Worm (Caenorhabditis elegans): ENCODE results near the gene nhr-43.
A peak's percentile ranks its signal among the peaks of the same experiment; 100 is the strongest.

nhr-43 gene

DNA sequence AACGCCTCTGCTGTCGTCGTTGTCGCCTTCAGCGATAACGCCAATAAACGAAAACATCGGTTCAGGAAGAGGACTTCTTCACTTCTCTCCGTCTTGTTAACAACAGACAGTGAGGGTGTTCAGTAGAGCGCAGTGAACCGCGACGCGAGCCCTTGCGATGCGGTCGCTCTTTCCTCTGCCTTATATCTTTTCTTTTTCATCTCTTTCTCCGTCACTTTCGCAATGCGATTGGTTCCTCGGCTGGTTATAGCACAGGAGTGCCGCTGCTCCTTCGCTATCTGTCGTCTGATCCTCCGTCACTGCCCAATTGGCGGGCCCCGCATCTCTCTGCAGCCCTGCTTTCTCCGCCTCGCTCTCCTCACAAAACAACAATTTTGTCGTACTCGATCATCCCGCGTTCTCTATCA is 42.2 kb upstream of the nhr-43 start (continued):
- peak; percentile 5 for TF ChIP-seq nhr-23 (tag; optimal IDR thresholded peaks at IDR 0.05)
- no peak for TF ChIP-seq R02D3.7 (tag; optimal IDR thresholded peaks at IDR 0.05)

DNA sequence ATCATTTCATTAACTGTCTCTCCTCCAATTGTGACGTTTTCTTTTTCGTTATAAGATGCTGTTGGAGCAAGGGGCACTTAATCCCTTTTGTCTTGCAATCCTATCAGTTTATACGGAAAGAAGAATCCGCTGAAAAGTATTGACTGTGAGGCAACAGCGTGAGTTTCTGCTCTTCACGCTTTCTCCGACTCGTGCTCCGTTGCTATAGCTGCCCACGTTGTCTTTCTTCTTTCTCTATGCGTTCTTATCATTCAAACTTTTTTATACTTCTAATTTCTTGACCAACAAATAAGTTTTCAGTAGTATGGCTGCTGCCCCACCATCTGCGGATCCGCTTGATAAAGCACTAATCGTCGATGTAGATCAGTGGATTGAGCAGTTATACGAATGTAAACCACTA is 41.2 kb upstream of the nhr-43 start, which contains the start of gene let-92:
TSS of gene let-92 (plus strand) at position 301 of the 400 bp plus-strand sequence.
- no peak for TF ChIP-seq ceh-9 (tag; optimal IDR thresholded peaks at IDR 0.05)
- no peak for TF ChIP-seq pha-4 (tag; optimal IDR thresholded peaks at IDR 0.05)
- TF ChIP-seq tbx-2 (tag; optimal IDR thresholded peaks at IDR 0.05): no peak
- no peak for TF ChIP-seq skn-1 (tag; optimal IDR thresholded peaks at IDR 0.05)
- no peak for TF ChIP-seq pqm-1 (tag; optimal IDR thresholded peaks at IDR 0.05)
- no peak for TF ChIP-seq nfya-1 (tag; optimal IDR thresholded peaks at IDR 0.05; ENCODE audit: insufficient read depth)
- no peak for TF ChIP-seq mdl-1 (tag; optimal IDR thresholded peaks at IDR 0.05)
- no peak for TF ChIP-seq nhr-12 (tag; optimal IDR thresholded peaks at IDR 0.05)
- TF ChIP-seq nhr-67 (tag; optimal IDR thresholded peaks at IDR 0.05): no peak
- no peak for TF ChIP-seq elt-2 (tag; optimal IDR thresholded peaks at IDR 0.05)
- no peak for TF ChIP-seq nhr-25 (tag; optimal IDR thresholded peaks at IDR 0.05)
- no peak for TF ChIP-seq mml-1 (tag; optimal IDR thresholded peaks at IDR 0.05)
- TF ChIP-seq fkh-2 (tag; optimal IDR thresholded peaks at IDR 0.05): no peak

DNA sequence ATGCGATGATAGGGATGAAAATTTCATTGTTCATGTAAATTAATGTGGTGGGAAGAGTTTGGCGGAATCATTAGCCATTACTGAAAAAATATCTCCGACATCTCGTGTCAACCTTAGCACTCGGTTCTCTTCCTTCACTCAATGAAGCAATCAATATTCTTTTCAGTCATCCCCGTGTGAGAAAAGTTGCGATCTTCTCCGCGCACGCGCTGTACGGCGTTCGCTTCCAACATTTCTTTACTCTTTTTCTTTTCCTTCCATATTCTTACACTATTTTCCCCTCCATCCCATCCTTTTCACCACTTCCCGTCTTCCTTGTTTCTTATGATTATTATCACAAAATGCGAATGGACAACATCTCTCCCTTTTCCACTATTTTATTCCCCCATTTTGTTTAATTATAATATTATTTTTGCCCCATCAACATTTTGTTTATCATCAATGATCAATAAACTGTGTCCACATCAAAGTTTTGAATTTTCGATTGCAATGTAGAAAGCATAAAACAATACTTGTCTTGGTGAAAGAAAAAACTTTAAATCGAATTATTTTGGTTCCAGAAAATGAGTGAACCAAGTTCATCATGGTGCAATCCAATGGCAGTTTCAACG is 39.3 kb upstream of the nhr-43 start, which contains the start of gene mob-1:
TSS of gene mob-1 (plus strand) at position 561 of the 611 bp plus-strand sequence.
- TF ChIP-seq lsy-12 (tag; optimal IDR thresholded peaks at IDR 0.05) (no peak), pha-4 (tag; optimal IDR thresholded peaks at IDR 0.05) (peak; percentile 25), nhr-23 (tag; optimal IDR thresholded peaks at IDR 0.05) (peak; percentile 5), ama-1 (optimal IDR thresholded peaks at IDR 0.05) (peak; percentile 54), nhr-43 (tag; optimal IDR thresholded peaks at IDR 0.05; ENCODE audit: poor library complexity, severe bottlenecking) (no peak)

DNA sequence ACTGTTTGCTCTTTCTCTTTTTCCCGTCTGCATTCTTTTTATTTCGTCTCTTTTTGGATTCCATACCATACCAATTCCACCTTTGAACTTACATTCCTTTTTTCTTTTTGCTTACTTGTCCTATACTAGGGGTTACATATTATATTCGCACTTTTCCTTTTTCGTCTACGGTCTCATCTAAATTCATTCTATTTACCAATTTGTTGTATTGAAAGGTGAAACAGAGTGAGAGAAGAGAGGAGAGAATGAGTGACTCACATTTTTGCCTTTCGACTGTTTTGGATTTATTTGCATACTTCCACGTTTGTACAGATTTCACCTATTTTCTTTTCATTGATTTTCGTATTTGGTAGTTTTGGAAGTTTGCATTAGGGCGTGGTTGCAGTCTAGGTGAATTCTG is 36.0 kb upstream of the nhr-43 start:
- TF ChIP-seq skn-1 (tag; optimal IDR thresholded peaks at IDR 0.05) (no peak), pha-4 (tag; optimal IDR thresholded peaks at IDR 0.05) (peak; percentile 80), ztf-11 (tag; optimal IDR thresholded peaks at IDR 0.05) (no peak), hmg-11 (tag; optimal IDR thresholded peaks at IDR 0.05) (peak; percentile 2)

DNA sequence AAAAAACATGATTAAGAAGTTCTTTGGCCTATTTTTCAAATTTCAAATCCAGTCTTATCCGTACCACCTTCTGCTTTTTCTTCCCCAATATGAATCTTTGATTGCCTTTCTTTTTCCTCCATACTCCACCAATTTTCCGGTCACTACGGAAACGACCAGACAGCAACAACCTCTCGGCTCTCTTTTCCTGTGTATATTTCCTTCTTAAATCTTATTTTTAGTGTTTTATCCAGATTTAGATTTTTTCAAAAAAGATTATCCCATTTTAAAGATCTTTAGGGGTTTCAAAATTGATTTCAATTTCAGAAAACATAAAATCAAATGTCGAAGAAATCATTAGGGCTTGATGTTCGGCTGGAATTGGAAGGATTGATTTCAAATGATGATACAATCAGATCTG is 35.2 kb upstream of the nhr-43 start, which contains the start of gene trpa-1:
TSS of gene trpa-1 (plus strand) at position 301 of the 400 bp plus-strand sequence.
- no peak for TF ChIP-seq skn-1 (tag; optimal IDR thresholded peaks at IDR 0.05)
- TF ChIP-seq sea-2 (GFP tag; optimal IDR thresholded peaks at IDR 0.05): no peak
- TF ChIP-seq R02D3.7 (tag; optimal IDR thresholded peaks at IDR 0.05): no peak
- no peak for TF ChIP-seq lin-39 (tag; optimal IDR thresholded peaks at IDR 0.05)
- no peak for TF ChIP-seq elt-3 (tag; optimal IDR thresholded peaks at IDR 0.05)
- no peak for TF ChIP-seq mdl-1 (tag; optimal IDR thresholded peaks at IDR 0.05)
- no peak for TF ChIP-seq nhr-67 (tag; optimal IDR thresholded peaks at IDR 0.05)
- TF ChIP-seq unc-62 (GFP tag; optimal IDR thresholded peaks at IDR 0.05): no peak

DNA sequence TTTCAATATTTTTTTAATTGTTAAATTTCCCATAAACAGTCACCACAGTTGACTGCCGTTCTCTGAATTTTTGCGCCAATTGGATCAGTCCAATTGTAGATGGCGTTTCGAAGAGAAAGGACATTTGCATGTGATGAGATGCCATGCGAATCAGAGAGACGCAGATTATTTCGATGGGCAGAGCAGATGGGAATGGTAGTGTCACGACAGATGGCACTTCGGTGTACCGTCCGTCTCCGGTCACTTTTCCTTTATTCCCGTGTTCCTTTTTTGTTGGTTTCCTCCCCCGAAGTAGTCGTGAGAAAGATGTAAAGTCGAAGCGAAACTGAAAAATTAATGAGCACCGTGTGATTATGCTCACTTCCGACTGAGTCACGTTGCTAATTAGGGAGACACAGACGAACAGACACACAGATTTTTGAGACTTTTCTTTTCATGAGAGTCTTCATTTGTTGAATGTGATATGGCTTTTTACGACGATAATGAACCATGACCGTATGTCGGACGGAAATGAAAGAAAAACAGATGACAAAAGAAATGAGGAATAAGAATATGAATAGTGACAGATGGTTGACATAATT is 31.6 kb upstream of the nhr-43 start:
- no peak for TF ChIP-seq eor-1 (tag; optimal IDR thresholded peaks at IDR 0.05)
- TF ChIP-seq nhr-12 (tag; optimal IDR thresholded peaks at IDR 0.05): no peak
- no peak for TF ChIP-seq egl-27 (tag; optimal IDR thresholded peaks at IDR 0.05)
- no peak for TF ChIP-seq ceh-9 (tag; optimal IDR thresholded peaks at IDR 0.05)
- no peak for TF ChIP-seq ceh-16 (tag; optimal IDR thresholded peaks at IDR 0.05)
- no peak for TF ChIP-seq R02D3.7 (tag; optimal IDR thresholded peaks at IDR 0.05)
- no peak for TF ChIP-seq sea-2 (GFP tag; optimal IDR thresholded peaks at IDR 0.05)
- no peak for TF ChIP-seq ztf-4 (tag; optimal IDR thresholded peaks at IDR 0.05)
- TF ChIP-seq ztf-11 (tag; optimal IDR thresholded peaks at IDR 0.05): no peak
- no peak for TF ChIP-seq hmg-11 (tag; optimal IDR thresholded peaks at IDR 0.05)
- TF ChIP-seq nhr-28 (tag; optimal IDR thresholded peaks at IDR 0.05): no peak

Data from whole organism, L3 larva.